Worm (Caenorhabditis elegans) whole organism, midembryonic: ENCODE data around the gene aagr-3.

Experiments used
- T22C8.4 ChIP-seq: fragments of 200-800 bp; sonication (Bioruptor generic); IDR thresholded peaks from 2 replicates; pipeline ENCODE4 v1.3.6; 2022; ENCODE audit warnings: missing genetic modification characterization, missing compliant biosample characterization
- flt-1 ChIP-seq: fragments of 200-800 bp; sonication (Bioruptor generic); IDR thresholded peaks from 2 replicates; pipeline ENCODE4 v1.3.6; 2022; ENCODE audit warnings: missing genetic modification characterization, missing compliant biosample characterization

ce11 chrV:9739402-9739801 is 10.1 kb upstream of the aagr-3 start, which contains the start of gene marc-1:
- TF ChIP-seq T22C8.4 (GFP tag; lab: Robert Waterston, UW): no peak
- no peak for TF ChIP-seq flt-1 (GFP tag; lab: Robert Waterston, UW)
